Worm (Caenorhabditis elegans) whole organism, late embryonic: ENCODE data around the gene F21H7.3.

Source experiments
- ceh-2 ChIP-seq: sonication (generic microtip); optimal IDR thresholded peaks from 2 replicates; lab custom pipeline; 2016; ENCODE audit warnings: missing genotype, missing genetic modification characterization, missing compliant biosample characterization
- nfya-1 ChIP-seq: sonication (generic microtip); optimal IDR thresholded peaks from 2 replicates; lab custom pipeline; 2017; ENCODE audit warnings: missing genetic modification characterization, mild to moderate bottlenecking, missing compliant biosample characterization, antibody characterized with exemption, moderate library complexity
- pag-3 ChIP-seq: sonication (generic microtip); optimal IDR thresholded peaks from 2 replicates; lab custom pipeline; 2016; ENCODE audit warnings: missing compliant biosample characterization, missing genetic modification characterization, borderline replicate concordance
- ref-2 ChIP-seq: sonication (generic microtip); optimal IDR thresholded peaks from 2 replicates; lab custom pipeline; 2016; ENCODE audit warnings: missing genetic modification characterization, missing compliant biosample characterization
- ztf-16 ChIP-seq: sonication (generic microtip); optimal IDR thresholded peaks from 2 replicates; lab custom pipeline; 2017; ENCODE audit warnings: missing genetic modification characterization, missing compliant biosample characterization

DNA sequence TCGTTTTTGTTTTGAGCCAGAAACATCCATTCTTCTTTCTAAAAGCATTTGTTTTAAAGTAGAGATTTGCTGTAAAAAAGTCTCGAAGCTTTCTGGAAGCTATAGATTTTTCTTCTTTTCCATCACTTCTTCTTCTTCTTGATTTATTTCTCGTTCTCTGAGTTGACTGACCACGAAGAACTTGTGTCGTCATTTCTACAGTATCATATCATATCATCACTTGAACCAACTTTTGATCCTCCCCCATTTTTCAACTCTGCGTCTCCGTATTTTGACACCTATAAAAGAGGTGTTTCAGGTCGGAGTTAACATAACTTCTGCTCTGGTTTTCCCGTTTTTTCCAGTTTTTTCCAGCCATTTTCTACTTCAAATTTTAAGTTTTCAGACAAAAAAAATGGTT lies 20.5 kb downstream of the F21H7.3 start, which contains the start of gene F11A5.9:
- TF ChIP-seq pag-3 (tag; lab: Kevin White, UChicago) (no peak), ceh-2 (tag; lab: Kevin White, UChicago) (no peak), ref-2 (tag; lab: Kevin White, UChicago) (no peak), ztf-16 (tag; lab: Kevin White, UChicago) (no peak), nfya-1 (tag; lab: Kevin White, UChicago) (no peak)
